Worm (Caenorhabditis elegans): ENCODE data around the gene dos-1.

ce11 chrIII:9109726-9110125 lies 6.0 kb downstream of the dos-1 start:
- no peak for TF ChIP-seq tbx-7 (tag; optimal IDR thresholded peaks at IDR 0.05)
- no peak for TF ChIP-seq unc-55 (GFP tag; optimal IDR thresholded peaks at IDR 0.05)
- TF ChIP-seq ceh-14 (tag; optimal IDR thresholded peaks at IDR 0.05) = no peak
- no peak for TF ChIP-seq hlh-6 (tag; optimal IDR thresholded peaks at IDR 0.05)
- no peak for TF ChIP-seq dve-1 (tag; optimal IDR thresholded peaks at IDR 0.05)
- TF ChIP-seq ceh-45 (GFP tag; IDR thresholded peaks at IDR 0.05) = no peak
- no peak for TF ChIP-seq fkh-6 (tag; optimal IDR thresholded peaks at IDR 0.05)
- no peak for TF ChIP-seq odd-2 (tag; optimal IDR thresholded peaks at IDR 0.05)
- TF ChIP-seq fax-1 (tag; optimal IDR thresholded peaks at IDR 0.05) = no peak
- no peak for TF ChIP-seq ceh-22 (tag; optimal IDR thresholded peaks at IDR 0.05)
- TF ChIP-seq T23F11.4 (GFP tag; optimal IDR thresholded peaks at IDR 0.05) = no peak

All from whole organism, late embryonic.